Worm (Caenorhabditis elegans) whole organism, L3 larva: Measurements from ENCODE around the gene F09E5.11.

Experiments used
- R02D3.7 ChIP-seq: fragments of 150-350 bp; optimal IDR thresholded peaks from 2 replicates; lab custom pipeline; 2014; ENCODE audit warnings: missing biosample characterization, missing genetic modification characterization
- ZK546.5 ChIP-seq: sonication (generic microtip); optimal IDR thresholded peaks from 2 replicates; lab custom pipeline; 2017; ENCODE audit warnings: missing biosample characterization, missing genetic modification characterization
- aly-2 ChIP-seq: fragments of 150-350 bp; optimal IDR thresholded peaks from 2 replicates; lab custom pipeline; 2014; ENCODE audit warnings: missing biosample characterization, missing genetic modification characterization
- ama-1 ChIP-seq: fragments of 150-350 bp; optimal IDR thresholded peaks from 2 replicates; lab custom pipeline; 2018
- ceh-16 ChIP-seq: sonication (generic microtip); optimal IDR thresholded peaks from 2 replicates; lab custom pipeline; 2017; ENCODE audit warnings: missing biosample characterization, missing genetic modification characterization
- ceh-28 ChIP-seq: fragments of 150-350 bp; optimal IDR thresholded peaks from 2 replicates; lab custom pipeline; 2014; ENCODE audit warnings: missing biosample characterization, missing genetic modification reagents, missing genetic modification characterization
- daf-12 ChIP-seq: fragments of 150-350 bp; optimal IDR thresholded peaks from 2 replicates; lab custom pipeline; 2014; ENCODE audit warnings: missing biosample characterization, missing genetic modification reagents, missing genetic modification characterization
- egl-27 ChIP-seq: sonication (generic microtip); optimal IDR thresholded peaks from 4 replicates; lab custom pipeline; 2017; ENCODE audit warnings: missing biosample characterization, missing genetic modification reagents, missing genetic modification characterization
- egl-5 ChIP-seq: fragments of 150-350 bp; optimal IDR thresholded peaks from 2 replicates; lab custom pipeline; 2017; ENCODE audit warnings: missing biosample characterization, missing genetic modification reagents, missing genetic modification characterization, inconsistent platforms
- elt-2 ChIP-seq: sonication (generic microtip); optimal IDR thresholded peaks from 2 replicates; lab custom pipeline; 2016; ENCODE audit warnings: missing genetic modification reagents, mild to moderate bottlenecking, missing genetic modification characterization, missing compliant biosample characterization
- eor-1 ChIP-seq, 2 experiments: fragments of 150-350 bp; optimal IDR thresholded peaks; 2 replicates each; lab custom pipeline; 2014 to 2018; ENCODE audit warnings: missing biosample characterization in 2 of 2, missing genetic modification characterization in 2 of 2
- fkh-10 ChIP-seq: sonication (generic microtip); optimal IDR thresholded peaks from 2 replicates; lab custom pipeline; 2017; ENCODE audit warnings: missing biosample characterization, missing genetic modification reagents, missing genetic modification characterization
- fkh-2 ChIP-seq: fragments of 150-350 bp; optimal IDR thresholded peaks from 2 replicates; lab custom pipeline; 2014; ENCODE audit warnings: missing biosample characterization, missing genetic modification reagents, missing genetic modification characterization
- hmg-11 ChIP-seq: sonication (generic microtip); optimal IDR thresholded peaks from 2 replicates; lab custom pipeline; 2016; ENCODE audit warnings: missing genetic modification characterization, missing compliant biosample characterization
- jun-1 ChIP-seq: fragments of 150-350 bp; optimal IDR thresholded peaks from 2 replicates; lab custom pipeline; 2014; ENCODE audit warnings: missing biosample characterization, missing genetic modification reagents, missing genetic modification characterization
- lin-15B ChIP-seq: fragments of 150-350 bp; optimal IDR thresholded peaks from 2 replicates; lab custom pipeline; 2014; ENCODE audit warnings: missing biosample characterization, missing genetic modification characterization
- lin-39 ChIP-seq: fragments of 150-350 bp; optimal IDR thresholded peaks from 2 replicates; lab custom pipeline; 2018; ENCODE audit warnings: missing biosample characterization, missing genetic modification reagents, missing genetic modification characterization
- lsy-12 ChIP-seq: sonication (generic microtip); optimal IDR thresholded peaks from 2 replicates; lab custom pipeline; 2016; ENCODE audit warnings: mild to moderate bottlenecking, missing genetic modification characterization, missing compliant biosample characterization
- mml-1 ChIP-seq: fragments of 150-350 bp; sonication (generic microtip); optimal IDR thresholded peaks from 3 replicates; lab custom pipeline; 2014; ENCODE audit warnings: missing biosample characterization, missing genetic modification characterization
- nfya-1 ChIP-seq: sonication (generic microtip); optimal IDR thresholded peaks from 2 replicates; lab custom pipeline; 2017; ENCODE audit warnings: missing genetic modification characterization, mild to moderate bottlenecking, missing compliant biosample characterization, antibody characterized with exemption, moderate library complexity; ENCODE audit not compliant: insufficient read depth
- nhr-11 ChIP-seq: fragments of 150-350 bp; optimal IDR thresholded peaks from 2 replicates; lab custom pipeline; 2014; ENCODE audit warnings: missing biosample characterization, missing genetic modification characterization
- nhr-23 ChIP-seq: fragments of 150-350 bp; optimal IDR thresholded peaks from 2 replicates; lab custom pipeline; 2014; ENCODE audit warnings: missing biosample characterization, missing genetic modification reagents, missing genetic modification characterization
- nhr-25 ChIP-seq: sonication (generic microtip); optimal IDR thresholded peaks from 2 replicates; lab custom pipeline; 2017; ENCODE audit warnings: missing biosample characterization, missing genetic modification characterization
- nhr-43 ChIP-seq: sonication (generic microtip); optimal IDR thresholded peaks from 2 replicates; lab custom pipeline; 2016; ENCODE audit warnings: mild to moderate bottlenecking, missing genetic modification characterization, missing compliant biosample characterization; ENCODE audit not compliant: poor library complexity, severe bottlenecking
- nhr-76 ChIP-seq: fragments of 150-350 bp; sonication (generic microtip); optimal IDR thresholded peaks from 5 replicates; lab custom pipeline; 2014; ENCODE audit warnings: missing biosample characterization, missing genetic modification characterization
- pha-4 ChIP-seq: fragments of 150-350 bp; optimal IDR thresholded peaks from 2 replicates; lab custom pipeline; 2014; ENCODE audit warnings: missing biosample characterization, missing genetic modification reagents, missing genetic modification characterization
- pqm-1 ChIP-seq: fragments of 150-350 bp; optimal IDR thresholded peaks from 2 replicates; lab custom pipeline; 2017; ENCODE audit warnings: missing biosample characterization, missing genetic modification characterization, inconsistent platforms
- sea-2 ChIP-seq: fragments of 150-350 bp; sonication (generic microtip); optimal IDR thresholded peaks from 4 replicates; lab custom pipeline; 2014; ENCODE audit warnings: missing biosample characterization, missing genetic modification reagents, missing genetic modification characterization
- snpc-4 ChIP-seq: fragments of 150-350 bp; optimal IDR thresholded peaks from 2 replicates; lab custom pipeline; 2014; ENCODE audit warnings: missing biosample characterization, missing genetic modification characterization
- tbx-2 ChIP-seq: sonication (generic microtip); optimal IDR thresholded peaks from 2 replicates; lab custom pipeline; 2016; ENCODE audit warnings: mild to moderate bottlenecking, missing genetic modification characterization, missing compliant biosample characterization
- unc-39 ChIP-seq: sonication (generic microtip); optimal IDR thresholded peaks from 4 replicates; lab custom pipeline; 2017; ENCODE audit warnings: missing biosample characterization, missing genetic modification characterization
- unc-62 ChIP-seq: fragments of 150-350 bp; sonication (generic microtip); optimal IDR thresholded peaks from 4 replicates; lab custom pipeline; 2014; ENCODE audit warnings: missing biosample characterization, missing genetic modification reagents, missing genetic modification characterization
- zag-1 ChIP-seq: fragments of 150-350 bp; optimal IDR thresholded peaks from 2 replicates; lab custom pipeline; 2014; ENCODE audit warnings: missing biosample characterization, missing genetic modification characterization
- ztf-4 ChIP-seq: fragments of 150-350 bp; optimal IDR thresholded peaks from 2 replicates; lab custom pipeline; 2014; ENCODE audit warnings: missing biosample characterization, missing genetic modification characterization

Gene F09E5.11

DNA sequence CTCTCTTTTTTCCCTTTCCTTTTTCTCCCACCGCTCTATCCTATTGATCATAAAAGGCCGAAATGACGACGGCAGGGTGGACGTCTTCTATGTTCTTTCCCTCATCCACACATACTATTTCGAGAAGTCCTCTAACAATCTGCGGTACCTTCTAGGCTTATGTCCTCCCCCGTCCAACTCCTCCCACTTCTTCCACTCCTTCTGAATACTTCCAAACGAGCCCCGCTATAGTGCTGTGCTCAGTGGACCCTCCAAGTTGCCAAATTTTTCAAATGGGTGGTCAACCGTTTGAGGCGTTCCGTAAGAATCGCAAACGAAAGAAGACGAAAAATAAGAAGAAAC is 22.0 kb downstream of the F09E5.11 start:
- TF ChIP-seq R02D3.7 (tag; lab: Kevin White, UChicago) (no peak), ama-1 (lab: Kevin White, UChicago) (peak; percentile 66), egl-5 (tag; lab: Kevin White, UChicago) (peak; percentile 54), fkh-10 (GFP tag; lab: Kevin White, UChicago) (peak; percentile 68), hmg-11 (no peak), zag-1 (peak; percentile 50), lsy-12 (no peak), elt-2 (tag; lab: Kevin White, UChicago) (no peak), ceh-16 (tag; lab: Kevin White, UChicago) (no peak), aly-2 (tag; lab: Kevin White, UChicago) (no peak), tbx-2 (peak; percentile 46), sea-2 (GFP tag; lab: Kevin White, UChicago) (peak; percentile 6), lin-15B (tag; lab: Kevin White, UChicago) (peak; percentile 6), fkh-2 (tag; lab: Kevin White, UChicago) (no peak), eor-1 (tag; optimal IDR thresholded peaks at IDR 0.05; lab: Kevin White, UChicago) (no peak), ZK546.5 (tag; lab: Kevin White, UChicago) (no peak), daf-12 (no peak), lin-39 (tag; lab: Kevin White, UChicago) (peak; percentile 68), nfya-1 (tag; lab: Kevin White, UChicago) (peak; percentile 85), ceh-28 (tag; lab: Kevin White, UChicago) (no peak), jun-1 (tag; lab: Kevin White, UChicago) (no peak)
- TF ChIP-seq, all 47 proteins: peak for 9

- TF ChIP-seq nhr-25 (tag; lab: Kevin White, UChicago) = no peak
- peak; percentile 51 for TF ChIP-seq lin-39 (tag; lab: Kevin White, UChicago)
- TF ChIP-seq jun-1 (tag; lab: Kevin White, UChicago) = peak; percentile 11
- TF ChIP-seq elt-2 (tag; lab: Kevin White, UChicago) = peak; percentile 11
- peak; percentile 48 for TF ChIP-seq hmg-11
- TF ChIP-seq snpc-4 (tag; lab: Kevin White, UChicago) = no peak
- TF ChIP-seq nhr-11 (tag; lab: Kevin White, UChicago) = peak; percentile 28
Observed at ce11 chrII:5335370-5336034, 22.5 kb downstream of the F09E5.11 start.

ce11 chrII:5334628-5335027 is 23.4 kb downstream of the F09E5.11 start:
- no peak for TF ChIP-seq eor-1 (tag; optimal IDR thresholded peaks at IDR 0.05; lab: Kevin White, UChicago)
- no peak for TF ChIP-seq tbx-2
- no peak for TF ChIP-seq nhr-76 (tag; lab: Kevin White, UChicago)
- no peak for TF ChIP-seq egl-27 (tag; lab: Kevin White, UChicago)
- no peak for TF ChIP-seq nhr-43
- no peak for TF ChIP-seq unc-39 (tag; lab: Kevin White, UChicago)
- TF ChIP-seq R02D3.7 (tag; lab: Kevin White, UChicago) = no peak
- TF ChIP-seq fkh-2 (tag; lab: Kevin White, UChicago) = no peak
- no peak for TF ChIP-seq lin-15B (tag; lab: Kevin White, UChicago)
- no peak for TF ChIP-seq ztf-4 (tag; lab: Kevin White, UChicago)
- TF ChIP-seq pqm-1 (tag; lab: Kevin White, UChicago) = no peak
- TF ChIP-seq nhr-23 = no peak
- no peak for TF ChIP-seq mml-1 (tag; lab: Kevin White, UChicago)
- no peak for TF ChIP-seq unc-62 (GFP tag; lab: Kevin White, UChicago)
- no peak for TF ChIP-seq jun-1 (tag; lab: Kevin White, UChicago)

- no peak for TF ChIP-seq nhr-76 (tag; lab: Kevin White, UChicago)
- peak; percentile 47 for TF ChIP-seq pha-4 (tag; lab: Kevin White, UChicago)
- no peak for TF ChIP-seq pqm-1 (tag; lab: Kevin White, UChicago)
- TF ChIP-seq elt-2 (tag; lab: Kevin White, UChicago) = peak; percentile 70
- TF ChIP-seq unc-39 (tag; lab: Kevin White, UChicago) = no peak
- TF ChIP-seq, all 47 proteins: peak for 2
Observed at ce11 chrII:5333729-5334255, 24.2 kb downstream of the F09E5.11 start.
